Fruit fly (Drosophila melanogaster): Measurements from ENCODE around the gene Cp7Fb.

Cp7Fb gene

dm6 chrX:8489048-8489447 is 15.4 kb downstream of the Cp7Fb start, which contains the start of gene CG33181:
Gene CG33181, plus strand, starts transcription at chrX:8489348.
- TF ChIP-seq caup (GFP tag; optimal IDR thresholded peaks at IDR 0.05; ENCODE audit: severe bottlenecking) (no peak), Nf-YC (tag; optimal IDR thresholded peaks at IDR 0.05) (no peak), phol (tag; optimal IDR thresholded peaks at IDR 0.05) (peak; percentile 36), crol (GFP tag; IDR thresholded peaks at IDR 0.05) (no peak), CG1602 (GFP tag; optimal IDR thresholded peaks at IDR 0.05) (no peak)

- TF ChIP-seq CG7786 (GFP tag; optimal IDR thresholded peaks at IDR 0.05) = no peak
- no peak for TF ChIP-seq CG13296 (GFP tag; optimal IDR thresholded peaks at IDR 0.05)
- TF ChIP-seq CG34224 (GFP tag; IDR thresholded peaks at IDR 0.05; ENCODE audit: partially characterized antibody) = 0 out of 3 replicates have a peak, but pooled peaks have one; percentile 21
- peak; percentile 51 for TF ChIP-seq Dref (GFP tag; IDR thresholded peaks at IDR 0.05)
- no peak for TF ChIP-seq inv (GFP tag; IDR thresholded peaks at IDR 0.05; ENCODE audit: partially characterized antibody)
- peak; percentile 65 for TF ChIP-seq Ets65A (GFP tag)
- TF ChIP-seq Sin3A (optimal IDR thresholded peaks at IDR 0.05) = no peak
- peak; percentile 45 for TF ChIP-seq Dp (GFP tag; optimal IDR thresholded peaks at IDR 0.05)
- TF ChIP-seq bbx (GFP tag; IDR thresholded peaks at IDR 0.05; ENCODE audit: partially characterized antibody) = peak; percentile 25; the same call in 1 of the 2 replicates
- no peak for TF ChIP-seq org-1 (GFP tag; optimal IDR thresholded peaks at IDR 0.05)
- peak; percentile 24 for TF ChIP-seq pzg (GFP tag; optimal IDR thresholded peaks at IDR 0.05)
- TF ChIP-seq amos (GFP tag; IDR thresholded peaks at IDR 0.05; ENCODE audit: partially characterized antibody) = peak; percentile 21; the same call in 1 of the 2 replicates
- TF ChIP-seq CG15514 (GFP tag; optimal IDR thresholded peaks at IDR 0.05) = peak; percentile 48
- no peak for TF ChIP-seq MTF-1 (GFP tag; optimal IDR thresholded peaks at IDR 0.05; ENCODE audit: borderline replicate concordance)
- TF ChIP-seq CG13287 (GFP tag; IDR thresholded peaks at IDR 0.05; ENCODE audit: partially characterized antibody) = 0 out of 2 replicates have a peak, but pooled peaks have one; percentile 14
- peak; percentile 18 for TF ChIP-seq BEAF-32 (GFP tag; optimal IDR thresholded peaks at IDR 0.05)
- peak; percentile 65 for TF ChIP-seq stwl (tag; optimal IDR thresholded peaks at IDR 0.05)
- TF ChIP-seq al (GFP tag; IDR thresholded peaks at IDR 0.05) = no peak
- TF ChIP-seq Sry-δ (GFP tag; optimal IDR thresholded peaks at IDR 0.05) = peak; percentile 58
- 0 out of 4 replicates have a peak, but pooled peaks have one; percentile 26 for TF ChIP-seq chinmo (GFP tag; IDR thresholded peaks at IDR 0.05; ENCODE audit: partially characterized antibody)
- peak; percentile 39 for TF ChIP-seq unc-4 (GFP tag; IDR thresholded peaks at IDR 0.05; ENCODE audit: partially characterized antibody)
- TF ChIP-seq crp (GFP tag; optimal IDR thresholded peaks at IDR 0.05) = peak in 1 of 2 experiments; percentile 67
- TF ChIP-seq bab2 (GFP tag; optimal IDR thresholded peaks at IDR 0.05) = no peak
- peak; percentile 46; the same call in 1 of the 2 replicates for TF ChIP-seq E2f2 (GFP tag; IDR thresholded peaks at IDR 0.05)
Measured at dm6 chrX:8489485-8489970, 15.9 kb downstream of the Cp7Fb start, which contains the start of gene otu. Gene otu, minus strand, starts transcription at chrX:8489535.

dm6 chrX:8490291-8490975 is 16.8 kb downstream of the Cp7Fb start:
- TF ChIP-seq nerfin-1 (tag; optimal IDR thresholded peaks at IDR 0.05) (peak; percentile 1), Med (GFP tag) (peak; percentile 33), Hr78 (GFP tag; optimal IDR thresholded peaks at IDR 0.05) (peak in 1 of 2 experiments; percentile 80), CG17385 (GFP tag; optimal IDR thresholded peaks at IDR 0.05) (peak; percentile 25), eve (GFP tag; optimal IDR thresholded peaks at IDR 0.05) (peak in 1 of 2 experiments; percentile 57), eyg (GFP tag; optimal IDR thresholded peaks at IDR 0.05) (no peak), CG10321 (GFP tag; IDR thresholded peaks at IDR 0.05) (0 out of 2 replicates have a peak, but pooled peaks have one; percentile 37), exex (tag; optimal IDR thresholded peaks at IDR 0.05) (peak; percentile 73), Pdp1 (GFP tag; optimal IDR thresholded peaks at IDR 0.05) (peak in 1 of 2 experiments; percentile 51), D19A (tag; optimal IDR thresholded peaks at IDR 0.05) (no peak), Side (GFP tag; optimal IDR thresholded peaks at IDR 0.05) (no peak), mirr (GFP tag; optimal IDR thresholded peaks at IDR 0.05) (peak; percentile 48), ken (GFP tag; IDR thresholded peaks at IDR 0.05) (0 out of 3 replicates have a peak, but pooled peaks have one; percentile 29), onecut (GFP tag; IDR thresholded peaks at IDR 0.05) (peak; percentile 99), pum (GFP tag; optimal IDR thresholded peaks at IDR 0.05) (no peak), cwo (GFP tag; optimal IDR thresholded peaks at IDR 0.05) (peak; percentile 77)

All from whole organism, embryonic.